Worm (Caenorhabditis elegans) whole organism, L4/young adult: ENCODE results near the gene F28C6.9.

Source experiments
- W03F9.2 ChIP-seq: fragments of 150-350 bp; optimal IDR thresholded peaks from 2 replicates; lab custom pipeline; 2014; ENCODE audit warnings: missing biosample characterization, missing genetic modification characterization
- dao-5 ChIP-seq: sonication (generic microtip); optimal IDR thresholded peaks from 2 replicates; lab custom pipeline; 2016; ENCODE audit warnings: missing genotype, missing genetic modification characterization, moderate library complexity, missing compliant biosample characterization
- him-1 ChIP-seq: sonication (generic microtip); optimal IDR thresholded peaks from 2 replicates; lab custom pipeline; 2016; ENCODE audit warnings: missing genotype, missing genetic modification reagents, missing genetic modification characterization, missing compliant biosample characterization

DNA sequence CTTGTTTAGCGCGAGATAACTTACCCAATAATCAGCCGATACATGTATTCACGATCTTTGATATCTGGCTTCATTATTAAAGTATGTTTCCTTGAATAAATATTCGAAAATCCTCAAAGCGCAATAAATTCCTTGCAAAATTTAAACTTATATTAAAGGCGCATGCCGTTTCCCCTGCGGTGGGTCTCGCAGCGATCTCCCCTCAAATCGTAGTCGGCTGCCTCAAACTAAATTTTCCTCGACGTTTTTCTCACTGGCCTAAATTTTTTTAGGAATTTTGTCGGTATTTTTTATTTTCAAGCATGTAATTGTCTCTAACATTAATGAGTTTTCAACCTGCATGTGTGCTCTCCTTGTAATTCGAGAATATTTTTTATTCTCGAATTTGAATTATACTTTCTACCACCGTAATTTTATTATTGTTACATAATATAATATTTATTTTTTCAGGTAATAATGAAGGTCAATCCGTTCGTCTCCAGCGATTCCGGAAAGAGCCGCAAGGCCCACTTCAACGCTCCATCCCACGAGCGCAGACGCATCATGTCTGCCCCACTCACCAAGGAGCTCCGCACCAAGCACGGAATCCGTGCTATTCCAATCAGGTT lies 7.5 kb downstream of the F28C6.9 start, which contains the start of the genes cpf-1 and rpl-26:
- TF ChIP-seq dao-5 (no peak), him-1 (tag; lab: Kevin White, UChicago) (no peak), W03F9.2 (tag; lab: Kevin White, UChicago) (no peak)
